Worm (Caenorhabditis elegans): ENCODE measurements around the gene B0281.4.

ce11 chrII:2292027-2292426, 6.6 kb downstream of the B0281.4 start, which contains the start of gene K09F6.7:
- TF ChIP-seq pha-4 (tag; optimal IDR thresholded peaks at IDR 0.05): no peak
- TF ChIP-seq tbx-2 (tag; optimal IDR thresholded peaks at IDR 0.05): no peak
- no peak for TF ChIP-seq ceh-9 (tag; optimal IDR thresholded peaks at IDR 0.05)
- TF ChIP-seq fkh-10 (GFP tag; optimal IDR thresholded peaks at IDR 0.05): no peak
- no peak for TF ChIP-seq ztf-4 (tag; optimal IDR thresholded peaks at IDR 0.05)
